Worm (Caenorhabditis elegans) whole organism, L4 larva: ENCODE data around the gene pbs-1.

Source experiments
- D1046.2 ChIP-seq: fragments of 200-800 bp; sonication (Bioruptor generic); IDR thresholded peaks from 2 replicates; pipeline ENCODE4 v1.3.6; 2022; ENCODE audit warnings: missing genetic modification characterization, missing compliant biosample characterization
- F26F4.8 ChIP-seq: fragments of 200-800 bp; sonication (Bioruptor generic); conservative IDR thresholded peaks from 2 replicates; pipeline ENCODE4 v1.3.6; 2022; ENCODE audit warnings: missing genetic modification characterization, missing compliant biosample characterization
- R02D3.7 ChIP-seq: fragments of 150-350 bp; sonication (generic microtip); optimal IDR thresholded peaks from 3 replicates; lab custom pipeline; 2014; ENCODE audit warnings: missing biosample characterization, missing genetic modification characterization
- Y105C5A.15 ChIP-seq: fragments of 200-800 bp; sonication (Bioruptor generic); IDR thresholded peaks from 2 replicates; pipeline ENCODE4 v1.3.6; 2022; ENCODE audit warnings: missing genetic modification characterization, missing compliant biosample characterization
- Y5F2A.4 ChIP-seq: fragments of 200-800 bp; sonication (Bioruptor generic); optimal IDR thresholded peaks from 2 replicates; lab custom pipeline; 2018; ENCODE audit warnings: mild to moderate bottlenecking, missing genetic modification characterization, missing compliant biosample characterization
- Y75B8A.6 ChIP-seq: fragments of 200-800 bp; sonication (Bioruptor generic); IDR thresholded peaks from 2 replicates; pipeline ENCODE4 v1.3.6; 2022; ENCODE audit warnings: missing genetic modification reagents, missing genetic modification characterization, missing compliant biosample characterization
- ZK546.5 ChIP-seq, 2 experiments: sonication (generic microtip); optimal IDR thresholded peaks; 2 replicates each; lab custom pipeline; 2017; ENCODE audit warnings: missing biosample characterization in 2 of 2, missing genetic modification characterization in 2 of 2
- ama-1 ChIP-seq: fragments of 150-350 bp; optimal IDR thresholded peaks from 2 replicates; lab custom pipeline; 2014; ENCODE audit warnings: inconsistent platforms, mixed read lengths
- attf-4 ChIP-seq: sonication (generic microtip); optimal IDR thresholded peaks from 3 replicates; lab custom pipeline; 2017; ENCODE audit warnings: missing biosample characterization, missing genetic modification characterization
- ceh-44 ChIP-seq: fragments of 200-800 bp; sonication (Bioruptor generic); IDR thresholded peaks from 2 replicates; pipeline ENCODE4 v1.3.6; 2022; ENCODE audit warnings: missing genetic modification reagents, missing genetic modification characterization, missing compliant biosample characterization
- ctbp-1 ChIP-seq: fragments of 200-800 bp; sonication (Bioruptor generic); IDR thresholded peaks from 2 replicates; pipeline ENCODE4 v1.3.6; 2022; ENCODE audit warnings: missing genetic modification reagents, missing genetic modification characterization, missing compliant biosample characterization
- daf-8 ChIP-seq: fragments of 200-800 bp; sonication (Bioruptor generic); IDR thresholded peaks from 2 replicates; pipeline ENCODE4 v1.3.6; 2022; ENCODE audit warnings: missing genetic modification characterization, missing compliant biosample characterization
- dmd-9 ChIP-seq: fragments of 200-800 bp; sonication (Bioruptor generic); IDR thresholded peaks from 2 replicates; pipeline ENCODE4 v1.3.6; 2022; ENCODE audit warnings: missing genetic modification reagents, missing genetic modification characterization, missing compliant biosample characterization
- duxl-1 ChIP-seq: sonication (generic microtip); optimal IDR thresholded peaks from 2 replicates; lab custom pipeline; 2016; ENCODE audit warnings: mild to moderate bottlenecking, missing genetic modification characterization, moderate library complexity, missing compliant biosample characterization; ENCODE audit not compliant: poor library complexity
- egl-27 ChIP-seq: sonication (generic microtip); optimal IDR thresholded peaks from 3 replicates; lab custom pipeline; 2017; ENCODE audit warnings: missing biosample characterization, missing genetic modification reagents, missing genetic modification characterization
- fkh-10 ChIP-seq: fragments of 150-350 bp; optimal IDR thresholded peaks from 2 replicates; lab custom pipeline; 2014; ENCODE audit warnings: missing biosample characterization, missing genetic modification reagents, missing genetic modification characterization
- fos-1 ChIP-seq: fragments of 150-350 bp; optimal IDR thresholded peaks from 2 replicates; lab custom pipeline; 2014; ENCODE audit warnings: missing biosample characterization, missing genetic modification characterization
- gei-8 ChIP-seq: fragments of 200-800 bp; sonication (Bioruptor generic); optimal IDR thresholded peaks from 2 replicates; lab custom pipeline; 2018; ENCODE audit warnings: mild to moderate bottlenecking, missing genetic modification characterization, missing compliant biosample characterization
- hlh-11 ChIP-seq: fragments of 200-800 bp; sonication (Bioruptor generic); optimal IDR thresholded peaks from 2 replicates; lab custom pipeline; 2018; ENCODE audit warnings: mild to moderate bottlenecking, missing genetic modification characterization, missing compliant biosample characterization
- jun-1 ChIP-seq: fragments of 150-350 bp; optimal IDR thresholded peaks from 2 replicates; lab custom pipeline; 2014; ENCODE audit warnings: missing biosample characterization, missing genetic modification reagents, missing genetic modification characterization
- lin-1 ChIP-seq: fragments of 200-800 bp; sonication (Bioruptor generic); IDR thresholded peaks from 2 replicates; pipeline ENCODE4 v1.3.6; 2022; ENCODE audit warnings: missing genetic modification reagents, missing genetic modification characterization, missing compliant biosample characterization
- lin-13 ChIP-seq: fragments of 150-350 bp; optimal IDR thresholded peaks from 2 replicates; lab custom pipeline; 2014; ENCODE audit warnings: missing biosample characterization, missing genetic modification reagents, missing genetic modification characterization
- lin-29 ChIP-seq: fragments of 200-800 bp; sonication (Bioruptor generic); IDR thresholded peaks from 2 replicates; pipeline ENCODE4 v1.3.6; 2022; ENCODE audit warnings: missing genetic modification reagents, missing genetic modification characterization, missing compliant biosample characterization
- lin-38 ChIP-seq: fragments of 200-800 bp; sonication (Bioruptor generic); IDR thresholded peaks from 2 replicates; pipeline ENCODE4 v1.3.6; 2022; ENCODE audit warnings: missing genetic modification reagents, missing genetic modification characterization, missing compliant biosample characterization
- lir-3 ChIP-seq: sonication (generic microtip); optimal IDR thresholded peaks from 2 replicates; lab custom pipeline; 2016; ENCODE audit warnings: mild to moderate bottlenecking, missing genetic modification characterization, missing compliant biosample characterization
- lsy-2 ChIP-seq, 2 experiments: fragments of 150-350 bp in 1 of 2; sonication (generic microtip) in 1 of 2; optimal IDR thresholded peaks; 2 replicates each; lab custom pipeline; 2014 to 2017; ENCODE audit warnings: missing biosample characterization in 2 of 2, missing genetic modification characterization in 2 of 2
- madf-5 ChIP-seq, 2 experiments: fragments of 200-800 bp; sonication (Bioruptor generic); IDR thresholded peaks; 2 replicates each; pipeline ENCODE4 v1.3.6; 2022; ENCODE audit warnings: missing compliant biosample characterization in 2 of 2, missing genetic modification characterization in 2 of 2
- madf-9 ChIP-seq: fragments of 200-800 bp; sonication (Bioruptor generic); conservative IDR thresholded peaks from 2 replicates; pipeline ENCODE4 v1.3.6; 2022; ENCODE audit warnings: missing genetic modification reagents, missing genetic modification characterization, missing compliant biosample characterization
- mep-1 ChIP-seq: fragments of 150-350 bp; sonication (generic microtip); optimal IDR thresholded peaks from 3 replicates; lab custom pipeline; 2014; ENCODE audit warnings: missing biosample characterization, missing genetic modification characterization
- mes-2 ChIP-seq: sonication (generic microtip); optimal IDR thresholded peaks from 2 replicates; lab custom pipeline; 2016; ENCODE audit warnings: missing genotype, mild to moderate bottlenecking, missing genetic modification characterization, missing compliant biosample characterization; ENCODE audit not compliant: poor library complexity, severe bottlenecking
- nhr-10 ChIP-seq: fragments of 150-350 bp; optimal IDR thresholded peaks from 2 replicates; lab custom pipeline; 2014; ENCODE audit warnings: missing biosample characterization, missing genetic modification characterization
- nhr-11 ChIP-seq: fragments of 150-350 bp; optimal IDR thresholded peaks from 2 replicates; lab custom pipeline; 2014; ENCODE audit warnings: missing biosample characterization, missing genetic modification characterization
- nhr-237 ChIP-seq: sonication (generic microtip); optimal IDR thresholded peaks from 2 replicates; lab custom pipeline; 2017; ENCODE audit warnings: missing biosample characterization, missing genetic modification characterization
- nhr-25 ChIP-seq: sonication (generic microtip); optimal IDR thresholded peaks from 2 replicates; lab custom pipeline; 2017; ENCODE audit warnings: missing genetic modification characterization, mild to moderate bottlenecking, missing compliant biosample characterization, antibody characterized with exemption, moderate library complexity, borderline replicate concordance; ENCODE audit not compliant: insufficient read depth
- nhr-41 ChIP-seq: fragments of 200-800 bp; sonication (Bioruptor generic); IDR thresholded peaks from 2 replicates; pipeline ENCODE4 v1.3.6; 2022; ENCODE audit warnings: missing genetic modification reagents, missing genetic modification characterization, missing compliant biosample characterization
- nhr-42 ChIP-seq: fragments of 200-800 bp; sonication (Bioruptor generic); IDR thresholded peaks from 2 replicates; pipeline ENCODE4 v1.3.6; 2022; ENCODE audit warnings: missing genetic modification characterization, missing compliant biosample characterization
- nhr-48 ChIP-seq: sonication (generic microtip); optimal IDR thresholded peaks from 2 replicates; lab custom pipeline; 2016; ENCODE audit warnings: mild to moderate bottlenecking, missing genetic modification characterization, missing compliant biosample characterization
- nhr-6 ChIP-seq: fragments of 150-350 bp; optimal IDR thresholded peaks from 2 replicates; lab custom pipeline; 2014; ENCODE audit warnings: missing biosample characterization, missing genetic modification characterization
- nhr-76 ChIP-seq: fragments of 150-350 bp; optimal IDR thresholded peaks from 2 replicates; lab custom pipeline; 2014; ENCODE audit warnings: missing biosample characterization, missing genetic modification characterization
- pha-4 ChIP-seq, 2 experiments: fragments of 150-350 bp in 1 of 2; fragments of 200-800 bp in 1 of 2; sonication (Bioruptor generic) in 1 of 2; IDR thresholded peaks in 1 of 2; optimal IDR thresholded peaks in 1 of 2; 2 replicates each; pipeline versions ENCODE4 v1.3.6 to Lab custom; 2014 to 2022; ENCODE audit warnings: missing genetic modification characterization in 2 of 2, missing genetic modification reagents in 2 of 2, missing biosample characterization in 1 of 2, missing compliant biosample characterization in 1 of 2
- rbr-2 ChIP-seq: sonication (generic microtip); optimal IDR thresholded peaks from 2 replicates; lab custom pipeline; 2016; ENCODE audit warnings: missing genotype, missing genetic modification characterization, missing compliant biosample characterization
- saeg-2 ChIP-seq: fragments of 200-800 bp; sonication (Bioruptor generic); IDR thresholded peaks from 2 replicates; pipeline ENCODE4 v1.3.6; 2022; ENCODE audit warnings: missing genetic modification reagents, missing genetic modification characterization, missing compliant biosample characterization
- skn-1 ChIP-seq: fragments of 150-350 bp; optimal IDR thresholded peaks from 2 replicates; lab custom pipeline; 2014; ENCODE audit warnings: missing biosample characterization, missing genetic modification characterization
- snpc-1.2 ChIP-seq: fragments of 200-800 bp; sonication (Bioruptor generic); IDR thresholded peaks from 2 replicates; pipeline ENCODE4 v1.3.6; 2022; ENCODE audit warnings: missing genetic modification reagents, missing genetic modification characterization, missing compliant biosample characterization
- snpc-4 ChIP-seq: fragments of 150-350 bp; optimal IDR thresholded peaks from 2 replicates; lab custom pipeline; 2014; ENCODE audit warnings: missing biosample characterization, missing genetic modification characterization
- spr-3 ChIP-seq: fragments of 200-800 bp; sonication (Bioruptor generic); optimal IDR thresholded peaks from 2 replicates; lab custom pipeline; 2018; ENCODE audit warnings: mild to moderate bottlenecking, missing genetic modification characterization, missing compliant biosample characterization
- tag-97 ChIP-seq: fragments of 200-800 bp; sonication (Bioruptor generic); IDR thresholded peaks from 2 replicates; pipeline ENCODE4 v1.3.6; 2022; ENCODE audit warnings: missing genetic modification characterization, missing compliant biosample characterization
- unc-130 ChIP-seq: sonication (generic microtip); optimal IDR thresholded peaks from 2 replicates; lab custom pipeline; 2016; ENCODE audit warnings: missing genetic modification reagents, missing genetic modification characterization, missing compliant biosample characterization
- zag-1 ChIP-seq: fragments of 150-350 bp; optimal IDR thresholded peaks from 2 replicates; lab custom pipeline; 2014; ENCODE audit warnings: missing biosample characterization, missing genetic modification characterization
- zip-11 ChIP-seq: fragments of 200-800 bp; sonication (Bioruptor generic); IDR thresholded peaks from 2 replicates; pipeline ENCODE4 v1.3.6; 2022; ENCODE audit warnings: missing genetic modification characterization, missing compliant biosample characterization
- ztf-11 ChIP-seq: fragments of 150-350 bp; optimal IDR thresholded peaks from 2 replicates; lab custom pipeline; 2014; ENCODE audit warnings: missing biosample characterization, missing genetic modification characterization

pbs-1 gene

ce11 chrIV:1709695-1710315, at the start of gene pbs-1, which contains the start of gene K08D12.3 (continued):
- TF ChIP-seq dmd-9 (GFP tag; lab: Robert Waterston, UW) (no peak), R02D3.7 (tag; lab: Kevin White, UChicago) (no peak), zag-1 (no peak), tag-97 (GFP tag; lab: Robert Waterston, UW) (no peak), nhr-48 (tag; lab: Kevin White, UChicago) (peak; percentile 6), nhr-25 (tag; lab: Kevin White, UChicago) (peak; percentile 48), ztf-11 (tag; lab: Kevin White, UChicago) (no peak), spr-3 (GFP tag; lab: Kevin White, UChicago) (no peak), ama-1 (lab: Kevin White, UChicago) (peak; percentile 27), hlh-11 (tag; lab: Kevin White, UChicago) (peak; percentile 79), lsy-2 (tag; optimal IDR thresholded peaks at IDR 0.05; lab: Kevin White, UChicago) (peak in 1 of 2 experiments; percentile 92), Y5F2A.4 (GFP tag; lab: Kevin White, UChicago) (no peak), skn-1 (tag; lab: Kevin White, UChicago) (no peak), mes-2 (tag; lab: Kevin White, UChicago) (peak; percentile 83), jun-1 (no peak), ceh-44 (GFP tag; lab: Robert Waterston, UW) (no peak), Y75B8A.6 (GFP tag; lab: Robert Waterston, UW) (no peak), nhr-6 (tag; lab: Kevin White, UChicago) (peak; percentile 62), fos-1 (tag; lab: Kevin White, UChicago) (no peak), saeg-2 (GFP tag; lab: Robert Waterston, UW) (peak; percentile 52; the same call in 1 of the 2 replicates), attf-4 (tag; lab: Kevin White, UChicago) (no peak), nhr-237 (tag; lab: Kevin White, UChicago) (no peak), egl-27 (tag; lab: Kevin White, UChicago) (no peak), lin-1 (GFP tag; lab: Robert Waterston, UW) (no peak), mep-1 (tag; lab: Kevin White, UChicago) (peak; percentile 81), nhr-11 (tag; lab: Kevin White, UChicago) (peak; percentile 40), duxl-1 (tag; lab: Kevin White, UChicago) (peak; percentile 6), lin-29 (GFP tag; lab: Robert Waterston, UW) (no peak), F26F4.8 (GFP tag; lab: Robert Waterston, UW) (no peak), nhr-42 (0 out of 2 replicates have a peak, but pooled peaks have one; percentile 26), madf-5 (GFP tag; IDR thresholded peaks at IDR 0.05; lab: Robert Waterston, UW) (no peak), nhr-10 (no peak), daf-8 (no peak), D1046.2 (GFP tag; lab: Robert Waterston, UW) (no peak), lin-38 (GFP tag; lab: Robert Waterston, UW) (peak; percentile 81), pha-4 (GFP tag; IDR thresholded peaks at IDR 0.05; lab: Robert Waterston, UW) (no peak), pha-4 (tag; optimal IDR thresholded peaks at IDR 0.05; lab: Kevin White, UChicago) (no peak), Y105C5A.15 (GFP tag; lab: Robert Waterston, UW) (no peak), nhr-41 (GFP tag; lab: Robert Waterston, UW) (no peak), unc-130 (GFP tag; lab: Kevin White, UChicago) (no peak), zip-11 (GFP tag; lab: Robert Waterston, UW) (no peak), nhr-76 (tag; lab: Kevin White, UChicago) (no peak), ZK546.5 (tag; optimal IDR thresholded peaks at IDR 0.05; lab: Kevin White, UChicago) (peak; percentile 57 to 92), gei-8 (GFP tag; lab: Kevin White, UChicago) (no peak), madf-9 (GFP tag; lab: Robert Waterston, UW) (no peak), snpc-1.2 (GFP tag; lab: Robert Waterston, UW) (0 out of 2 replicates have a peak, but pooled peaks have one; percentile 40), rbr-2 (tag; lab: Kevin White, UChicago) (peak; percentile 69), lin-13 (GFP tag; lab: Kevin White, UChicago) (peak; percentile 59), snpc-4 (tag; lab: Kevin White, UChicago) (no peak), fkh-10 (no peak), lir-3 (tag; lab: Kevin White, UChicago) (no peak), ctbp-1 (GFP tag; lab: Robert Waterston, UW) (0 out of 2 replicates have a peak, but pooled peaks have one; percentile 44)
